ENCODE assay signal across 1 fruit fly cellular context in genomic region chr2L:4801705-4802216, dm6.
A peak's percentile ranks its signal among the peaks of the same experiment; 100 is the strongest.
TF ChIP-seq lines count a peak whose summit lies in the region.

slf (minus strand) TSS chr2L:4801923.

TF ChIP-seq in whole organism, embryonic, 481 proteins besides CTCF, POLR2A, EP300 and RAD21 (continued from another document):
- no peak for TF ChIP-seq kah (GFP tag; optimal IDR thresholded peaks at IDR 0.05; lab: Kevin White, UChicago)
- no peak for TF ChIP-seq Hr78 (GFP tag; optimal IDR thresholded peaks at IDR 0.05; lab: Kevin White, UChicago)
- no peak for TF ChIP-seq p53 (GFP tag; optimal IDR thresholded peaks at IDR 0.05; lab: Kevin White, UChicago)
- TF ChIP-seq fu2 (GFP tag; optimal IDR thresholded peaks at IDR 0.05; lab: Kevin White, UChicago) = no peak
- TF ChIP-seq Med (GFP tag; lab: Kevin White, UChicago) = peak; percentile 82
- TF ChIP-seq psq (GFP tag; optimal IDR thresholded peaks at IDR 0.05; lab: Kevin White, UChicago) = no peak
- no peak for TF ChIP-seq CG11247 (GFP tag; IDR thresholded peaks at IDR 0.05; lab: Robert Waterston, UW)
- TF ChIP-seq Max (GFP tag; optimal IDR thresholded peaks at IDR 0.05; lab: Kevin White, UChicago) = no peak
- TF ChIP-seq inv (GFP tag; IDR thresholded peaks at IDR 0.05; lab: Robert Waterston, UW; ENCODE audit: partially characterized antibody) = peak; percentile 10; the same call in 1 of the 2 replicates
- no peak for TF ChIP-seq Oaz (GFP tag; IDR thresholded peaks at IDR 0.05; lab: Robert Waterston, UW)
- TF ChIP-seq Jarid2 (GFP tag; optimal IDR thresholded peaks at IDR 0.05; lab: Kevin White, UChicago) = peak; percentile 18
- 0 out of 3 replicates have a peak, but pooled peaks have one; percentile 7 for TF ChIP-seq Dbx (GFP tag; IDR thresholded peaks at IDR 0.05; lab: Robert Waterston, UW)
- no peak for TF ChIP-seq Mes4 (GFP tag; optimal IDR thresholded peaks at IDR 0.05; lab: Kevin White, UChicago)
- no peak for TF ChIP-seq CG1233 (GFP tag; optimal IDR thresholded peaks at IDR 0.05; lab: Kevin White, UChicago)
- TF ChIP-seq D19B (GFP tag; optimal IDR thresholded peaks at IDR 0.05; lab: Kevin White, UChicago) = no peak
- no peak for TF ChIP-seq MTF-1 (GFP tag; optimal IDR thresholded peaks at IDR 0.05; lab: Kevin White, UChicago; ENCODE audit: borderline replicate concordance)
- no peak for TF ChIP-seq usp (GFP tag; optimal IDR thresholded peaks at IDR 0.05; lab: Kevin White, UChicago)
- TF ChIP-seq esg (GFP tag; conservative IDR thresholded peaks at IDR 0.05; lab: Robert Waterston, UW) = no peak
- no peak for TF ChIP-seq Antp (GFP tag; optimal IDR thresholded peaks at IDR 0.05; lab: Kevin White, UChicago)
- no peak for TF ChIP-seq sd (tag; optimal IDR thresholded peaks at IDR 0.05; lab: Kevin White, UChicago)
- TF ChIP-seq CoRest (tag; optimal IDR thresholded peaks at IDR 0.05; lab: Kevin White, UChicago) = no peak
- TF ChIP-seq ems (GFP tag; optimal IDR thresholded peaks at IDR 0.05; lab: Kevin White, UChicago) = no peak
- TF ChIP-seq fd3F (GFP tag; optimal IDR thresholded peaks at IDR 0.05; lab: Kevin White, UChicago) = no peak
- no peak for TF ChIP-seq pfk (GFP tag; optimal IDR thresholded peaks at IDR 0.05; lab: Kevin White, UChicago)
- peak; percentile 93 for TF ChIP-seq Blimp-1 (GFP tag; optimal IDR thresholded peaks at IDR 0.05; lab: Kevin White, UChicago)
- TF ChIP-seq lab (GFP tag; optimal IDR thresholded peaks at IDR 0.05; lab: Kevin White, UChicago) = no peak
- no peak for TF ChIP-seq CG4282 (GFP tag; optimal IDR thresholded peaks at IDR 0.05; lab: Kevin White, UChicago)
- TF ChIP-seq tgo (GFP tag; IDR thresholded peaks at IDR 0.05; lab: Robert Waterston, UW) = no peak
- no peak for TF ChIP-seq CG6813 (GFP tag; optimal IDR thresholded peaks at IDR 0.05; lab: Kevin White, UChicago)
- TF ChIP-seq grn (GFP tag; optimal IDR thresholded peaks at IDR 0.05; lab: Kevin White, UChicago) = no peak
- TF ChIP-seq slbo (GFP tag; IDR thresholded peaks at IDR 0.05; lab: Robert Waterston, UW) = no peak
